Fruit fly (Drosophila melanogaster) whole organism, wandering third instar larva: ENCODE measurements around the gene Jon99Fii.

Source experiments
- Abd-B ChIP-seq: fragments of >200 bp; optimal IDR thresholded peaks from 2 replicates; lab custom pipeline; 2017; ENCODE audit warnings: missing biosample characterization, missing genetic modification characterization
- Vsx2 ChIP-seq: fragments of 200-300, 225-300 bp; sonication (Bioruptor generic); optimal IDR thresholded peaks from 2 replicates; lab custom pipeline; 2018; ENCODE audit warnings: missing biosample characterization, missing genetic modification characterization; ENCODE audit not compliant: partially characterized antibody
- br ChIP-seq: fragments of 200-800 bp; sonication (Bioruptor generic); optimal IDR thresholded peaks from 2 replicates; lab custom pipeline; 2016; ENCODE audit warnings: missing biosample characterization, missing genetic modification characterization
- dl ChIP-seq, 2 experiments: fragments of 175-275, 200-275 bp in 1 of 2; fragments of 200-275 bp in 1 of 2; sonication (Bioruptor generic); optimal IDR thresholded peaks; lab custom pipeline; 2018; ENCODE audit warnings: mild to moderate bottlenecking in 2 of 2, missing biosample characterization in 2 of 2, missing genetic modification characterization in 2 of 2, moderate library complexity in 2 of 2; ENCODE audit not compliant: partially characterized antibody in 2 of 2, insufficient read depth in 1 of 2
- h ChIP-seq: fragments of 200-800 bp; sonication (Bioruptor generic); optimal IDR thresholded peaks from 3 replicates; lab custom pipeline; 2016; ENCODE audit warnings: missing biosample characterization, mild to moderate bottlenecking, missing genetic modification characterization
- lola ChIP-seq: fragments of >200 bp; optimal IDR thresholded peaks from 2 replicates; lab custom pipeline; 2017; ENCODE audit warnings: missing biosample characterization, missing genetic modification characterization
- rgr ChIP-seq: fragments of 200-800 bp; sonication (Bioruptor generic); optimal IDR thresholded peaks from 3 replicates; lab custom pipeline; 2016; ENCODE audit warnings: missing biosample characterization, mild to moderate bottlenecking, missing genetic modification characterization
- sv ChIP-seq: fragments of 200-800 bp; sonication (Bioruptor generic); optimal IDR thresholded peaks from 3 replicates; lab custom pipeline; 2016; ENCODE audit warnings: missing biosample characterization, missing genetic modification characterization
- tai ChIP-seq: sonication (Bioruptor generic); optimal IDR thresholded peaks from 2 replicates; lab custom pipeline; 2016; ENCODE audit warnings: missing biosample characterization, missing genetic modification characterization
- usp ChIP-seq: fragments of >200 bp; optimal IDR thresholded peaks from 2 replicates; lab custom pipeline; 2017; ENCODE audit warnings: missing biosample characterization, missing genetic modification characterization

dm6 chr3R:30529570-30529969 lies 41.8 kb upstream of the Jon99Fii start:
- TF ChIP-seq h (no peak), br (no peak), rgr (GFP tag; lab: Kevin White, UChicago) (no peak), Abd-B (no peak), dl (GFP tag; optimal IDR thresholded peaks at IDR 0.05; lab: Kevin White, UChicago; ENCODE audit: insufficient read depth in 1 of 2, partially characterized antibody in 2 of 2) (no peak), tai (GFP tag; lab: Kevin White, UChicago) (no peak), sv (no peak), Vsx2 (GFP tag; lab: Kevin White, UChicago) (no peak), usp (GFP tag; lab: Kevin White, UChicago) (no peak), lola (GFP tag; lab: Kevin White, UChicago) (no peak)
